Worm (Caenorhabditis elegans) whole organism, L3 larva: ENCODE data around the gene cal-7.

Experiments used
- egl-5 ChIP-seq: fragments of 150-350 bp; optimal IDR thresholded peaks from 2 replicates; lab custom pipeline; 2017; ENCODE audit warnings: missing biosample characterization, missing genetic modification reagents, missing genetic modification characterization, inconsistent platforms
- lin-39 ChIP-seq: fragments of 150-350 bp; optimal IDR thresholded peaks from 2 replicates; lab custom pipeline; 2018; ENCODE audit warnings: missing biosample characterization, missing genetic modification reagents, missing genetic modification characterization
- nfya-1 ChIP-seq: sonication (generic microtip); optimal IDR thresholded peaks from 2 replicates; lab custom pipeline; 2017; ENCODE audit warnings: missing genetic modification characterization, mild to moderate bottlenecking, missing compliant biosample characterization, antibody characterized with exemption, moderate library complexity; ENCODE audit not compliant: insufficient read depth
- nhr-23 ChIP-seq: fragments of 150-350 bp; optimal IDR thresholded peaks from 2 replicates; lab custom pipeline; 2014; ENCODE audit warnings: missing biosample characterization, missing genetic modification reagents, missing genetic modification characterization
- snpc-4 ChIP-seq: fragments of 150-350 bp; optimal IDR thresholded peaks from 2 replicates; lab custom pipeline; 2014; ENCODE audit warnings: missing biosample characterization, missing genetic modification characterization

ce11 chrV:9733920-9734454 lies at the start of gene cal-7:
- TF ChIP-seq egl-5 (tag; lab: Kevin White, UChicago) (no peak), lin-39 (tag; lab: Kevin White, UChicago) (no peak), snpc-4 (tag; lab: Kevin White, UChicago) (no peak), nfya-1 (no peak), nhr-23 (no peak)
